Worm (Caenorhabditis elegans): ENCODE data around the gene nhr-154.

The nhr-154 gene

ce11 chrV:12140625-12141024 lies 39.5 kb downstream of the nhr-154 start, which contains the start of gene C27A7.3:
TSS of gene C27A7.3 (plus strand) at chrV:12140925.
- TF ChIP-seq ztf-11 (tag; optimal IDR thresholded peaks at IDR 0.05) (no peak), blmp-1 (tag; optimal IDR thresholded peaks at IDR 0.05) (no peak), unc-62 (GFP tag; optimal IDR thresholded peaks at IDR 0.05) (no peak), nhr-76 (tag; optimal IDR thresholded peaks at IDR 0.05) (no peak), lin-13 (tag; optimal IDR thresholded peaks at IDR 0.05) (no peak), lsy-2 (tag; optimal IDR thresholded peaks at IDR 0.05) (no peak), drap-1 (GFP tag; optimal IDR thresholded peaks at IDR 0.05) (no peak), lin-32 (GFP tag; optimal IDR thresholded peaks at IDR 0.05) (no peak), ceh-39 (tag; optimal IDR thresholded peaks at IDR 0.05) (no peak), bed-3 (GFP tag; optimal IDR thresholded peaks at IDR 0.05) (no peak), ces-1 (GFP tag; optimal IDR thresholded peaks at IDR 0.05) (no peak), unc-39 (tag; optimal IDR thresholded peaks at IDR 0.05) (no peak), flh-1 (GFP tag; optimal IDR thresholded peaks at IDR 0.05) (no peak), hlh-1 (tag; optimal IDR thresholded peaks at IDR 0.05) (no peak)

- TF ChIP-seq nhr-28 (tag; optimal IDR thresholded peaks at IDR 0.05) (no peak), blmp-1 (tag; optimal IDR thresholded peaks at IDR 0.05) (no peak), nhr-12 (tag; optimal IDR thresholded peaks at IDR 0.05) (no peak), mls-2 (tag; optimal IDR thresholded peaks at IDR 0.05) (no peak), ztf-11 (tag; optimal IDR thresholded peaks at IDR 0.05) (no peak), nhr-2 (tag; optimal IDR thresholded peaks at IDR 0.05) (no peak), flh-1 (GFP tag; optimal IDR thresholded peaks at IDR 0.05) (no peak), lin-32 (GFP tag; optimal IDR thresholded peaks at IDR 0.05) (no peak), snpc-4 (tag; optimal IDR thresholded peaks at IDR 0.05) (no peak), hlh-1 (tag; optimal IDR thresholded peaks at IDR 0.05) (no peak), bed-3 (GFP tag; optimal IDR thresholded peaks at IDR 0.05) (no peak), cnd-1 (tag; optimal IDR thresholded peaks at IDR 0.05) (no peak), ham-2 (GFP tag; optimal IDR thresholded peaks at IDR 0.05) (no peak)
These were observed 49.5 kb downstream of the nhr-154 start, which contains the start of gene che-11 for ce11 chrV:12150607-12151006. TSS of gene che-11 (minus strand) at chrV:12150707.

ce11 chrV:12152857-12153256 lies 51.8 kb downstream of the nhr-154 start, which contains the start of gene C27A7.8:
TSS of gene C27A7.8 (plus strand) at chrV:12153157.
- TF ChIP-seq cnd-1 (tag; optimal IDR thresholded peaks at IDR 0.05) (no peak), unc-62 (GFP tag; optimal IDR thresholded peaks at IDR 0.05) (no peak), mep-1 (tag; optimal IDR thresholded peaks at IDR 0.05) (no peak), pha-4 (tag; optimal IDR thresholded peaks at IDR 0.05) (no peak), M03D4.4 (tag; optimal IDR thresholded peaks at IDR 0.05) (no peak), tbx-8 (GFP tag; optimal IDR thresholded peaks at IDR 0.05) (no peak), mls-2 (tag; optimal IDR thresholded peaks at IDR 0.05) (no peak), unc-120 (tag; optimal IDR thresholded peaks at IDR 0.05; ENCODE audit: poor library complexity, severe bottlenecking) (no peak)

Data from whole organism, mixed stage, embryonic.